Fruit fly (Drosophila melanogaster) whole organism, embryonic: ENCODE measurements around the gene CG18662.
A peak's percentile ranks its signal among the peaks of the same experiment; 100 is the strongest.

Source experiments
- Adf1 ChIP-seq: fragments of 200-800 bp; sonication (Bioruptor generic); IDR thresholded peaks from 2 replicates; pipeline ENCODE4 v1.3.6; 2022; ENCODE audit warnings: missing biosample characterization, missing genetic modification characterization
- Aef1 ChIP-seq: fragments of 200-800 bp; sonication (Bioruptor generic); IDR thresholded peaks from 3 replicates; pipeline ENCODE4 v1.3.6; 2022; ENCODE audit warnings: missing biosample characterization, missing genetic modification characterization
- Bdp1 ChIP-seq: fragments of 200-800 bp; sonication (Bioruptor generic); optimal IDR thresholded peaks from 3 replicates; lab custom pipeline; 2016; ENCODE audit warnings: missing biosample characterization, missing genetic modification characterization
- Bteb2 ChIP-seq: fragments of 200-800 bp; sonication (Bioruptor generic); optimal IDR thresholded peaks from 2 replicates; lab custom pipeline; 2016; ENCODE audit warnings: missing biosample characterization, missing genetic modification characterization
- CG10209 ChIP-seq: fragments of 200-800 bp; sonication (Bioruptor generic); optimal IDR thresholded peaks from 3 replicates; lab custom pipeline; 2017; ENCODE audit warnings: missing biosample characterization, mild to moderate bottlenecking, missing genetic modification characterization, missing genetic modification reagents
- CG1024 ChIP-seq: fragments of 200-800 bp; sonication (Bioruptor generic); IDR thresholded peaks from 2 replicates; pipeline ENCODE4 v1.3.6; 2022; ENCODE audit warnings: missing biosample characterization, missing genetic modification characterization
- CG10274 ChIP-seq: fragments of 200-800 bp; sonication (Bioruptor generic); optimal IDR thresholded peaks from 3 replicates; lab custom pipeline; 2017; ENCODE audit warnings: missing biosample characterization, mild to moderate bottlenecking, missing genetic modification characterization
- CG10565 ChIP-seq: fragments of 200-800 bp; sonication (Bioruptor generic); optimal IDR thresholded peaks from 3 replicates; lab custom pipeline; 2016; ENCODE audit warnings: missing biosample characterization, mild to moderate bottlenecking, missing genetic modification characterization
- CG10959 ChIP-seq: fragments of 200-800 bp; sonication (Bioruptor generic); IDR thresholded peaks from 2 replicates; pipeline ENCODE4 v1.3.6; 2022; ENCODE audit warnings: missing biosample characterization, missing genetic modification characterization
- CG11093 ChIP-seq: fragments of 200-800 bp; sonication (Bioruptor generic); IDR thresholded peaks from 3 replicates; pipeline ENCODE4 v1.3.6; 2022; ENCODE audit warnings: missing biosample characterization, missing genetic modification characterization
- CG12391 ChIP-seq: fragments of 200-800 bp; sonication (Bioruptor generic); optimal IDR thresholded peaks from 3 replicates; lab custom pipeline; 2018; ENCODE audit warnings: missing biosample characterization, mild to moderate bottlenecking, missing genetic modification characterization, moderate library complexity
- CG14014 ChIP-seq: fragments of 200-800 bp; sonication (Bioruptor generic); IDR thresholded peaks from 2 replicates; pipeline ENCODE4 v1.3.6; 2022; ENCODE audit warnings: missing biosample characterization, missing genetic modification characterization
- CG14441 ChIP-seq: fragments of 200-800 bp; sonication (Bioruptor generic); IDR thresholded peaks from 2 replicates; pipeline ENCODE4 v1.3.6; 2022; ENCODE audit warnings: missing biosample characterization, missing genetic modification characterization
- CG14667 ChIP-seq: fragments of 200-800 bp; sonication (Bioruptor generic); IDR thresholded peaks from 2 replicates; pipeline ENCODE4 v1.3.6; 2022; ENCODE audit warnings: missing biosample characterization, missing genetic modification characterization
- CG15011 ChIP-seq: fragments of 200-800 bp; sonication (Bioruptor generic); optimal IDR thresholded peaks from 3 replicates; lab custom pipeline; 2018; ENCODE audit warnings: missing biosample characterization, mild to moderate bottlenecking, missing genetic modification characterization
- CG1602 ChIP-seq: fragments of 200-800 bp; sonication (Bioruptor generic); optimal IDR thresholded peaks from 3 replicates; lab custom pipeline; 2016; ENCODE audit warnings: missing biosample characterization, missing genetic modification characterization
- CG17385 ChIP-seq: fragments of 200-800 bp; sonication (Bioruptor generic); optimal IDR thresholded peaks from 3 replicates; lab custom pipeline; 2018; ENCODE audit warnings: missing biosample characterization, mild to moderate bottlenecking, missing genetic modification characterization
- CG18262 ChIP-seq: fragments of 200-800 bp; optimal IDR thresholded peaks from 3 replicates; lab custom pipeline; 2019; ENCODE audit warnings: missing biosample characterization, mild to moderate bottlenecking, missing genetic modification characterization, moderate library complexity
- CG30403 ChIP-seq: fragments of 200-800 bp; sonication (Bioruptor generic); optimal IDR thresholded peaks from 3 replicates; lab custom pipeline; 2016; ENCODE audit warnings: missing biosample characterization, missing genetic modification characterization
- CG3065 ChIP-seq: fragments of 200-800 bp; sonication (Bioruptor generic); optimal IDR thresholded peaks from 2 replicates; lab custom pipeline; 2016; ENCODE audit warnings: missing biosample characterization, missing genetic modification characterization
- CG4328 ChIP-seq: fragments of 200-800 bp; sonication (Bioruptor generic); optimal IDR thresholded peaks from 3 replicates; lab custom pipeline; 2017; ENCODE audit warnings: missing biosample characterization, missing genetic modification reagents, missing genetic modification characterization
- CG4404 ChIP-seq: fragments of 200-800 bp; sonication (Bioruptor generic); IDR thresholded peaks from 2 replicates; pipeline ENCODE4 v1.3.6; 2022; ENCODE audit warnings: missing biosample characterization, missing genetic modification characterization
- CG7786 ChIP-seq: fragments of 200-800 bp; sonication (Bioruptor generic); optimal IDR thresholded peaks from 2 replicates; lab custom pipeline; 2016; ENCODE audit warnings: missing biosample characterization, missing genetic modification characterization
- CG7928 ChIP-seq: fragments of 200-800 bp; sonication (Bioruptor generic); optimal IDR thresholded peaks from 2 replicates; lab custom pipeline; 2017; ENCODE audit warnings: missing biosample characterization, mild to moderate bottlenecking, missing genetic modification characterization
- CG7963 ChIP-seq: fragments of 200-800 bp; sonication (Bioruptor generic); IDR thresholded peaks from 3 replicates; pipeline ENCODE4 v1.3.6; 2022; ENCODE audit warnings: missing biosample characterization, missing genetic modification characterization; ENCODE audit not compliant: partially characterized antibody
- CG7987 ChIP-seq: fragments of 200-800 bp; sonication (Bioruptor generic); optimal IDR thresholded peaks from 2 replicates; lab custom pipeline; 2018; ENCODE audit warnings: missing biosample characterization, mild to moderate bottlenecking, missing genetic modification characterization, moderate library complexity
- CG8290 ChIP-seq, 3 experiments: fragments of 200-800 bp; sonication (Bioruptor generic); optimal IDR thresholded peaks; 2 replicates each; lab custom pipeline; 2016 to 2019; ENCODE audit warnings: missing biosample characterization in 3 of 3, missing genetic modification characterization in 3 of 3, mild to moderate bottlenecking in 2 of 3, moderate library complexity in 1 of 3
- CG9437 ChIP-seq: fragments of 200-800 bp; sonication (Bioruptor generic); optimal IDR thresholded peaks from 2 replicates; lab custom pipeline; 2018; ENCODE audit warnings: missing biosample characterization, mild to moderate bottlenecking, missing genetic modification characterization
- CG9932 ChIP-seq: fragments of 200-800 bp; sonication (Bioruptor generic); IDR thresholded peaks from 2 replicates; pipeline ENCODE4 v1.3.6; 2022; ENCODE audit warnings: missing biosample characterization, missing genetic modification characterization
- D19B ChIP-seq: fragments of 200-800 bp; sonication (Bioruptor generic); optimal IDR thresholded peaks from 2 replicates; lab custom pipeline; 2017; ENCODE audit warnings: missing biosample characterization, mild to moderate bottlenecking, missing genetic modification characterization
- Doc2 ChIP-seq: fragments of 200-800 bp; sonication (Bioruptor generic); IDR thresholded peaks from 2 replicates; pipeline ENCODE4 v1.3.6; 2022; ENCODE audit warnings: missing biosample characterization, missing genetic modification characterization
- Fer1 ChIP-seq: fragments of 200-800 bp; sonication (Bioruptor generic); optimal IDR thresholded peaks from 2 replicates; lab custom pipeline; 2017; ENCODE audit warnings: missing biosample characterization, mild to moderate bottlenecking, missing genetic modification characterization
- Lpt ChIP-seq: fragments of >200 bp; optimal IDR thresholded peaks from 2 replicates; lab custom pipeline; 2018; ENCODE audit warnings: missing biosample characterization, missing genetic modification characterization
- Mrtf ChIP-seq: fragments of 200-800 bp; sonication (Bioruptor generic); IDR thresholded peaks from 3 replicates; pipeline ENCODE4 v1.3.6; 2022; ENCODE audit warnings: missing biosample characterization, missing genetic modification characterization
- Myb ChIP-seq: fragments of 200-800 bp; sonication (Bioruptor generic); optimal IDR thresholded peaks from 2 replicates; lab custom pipeline; 2016; ENCODE audit warnings: missing biosample characterization, missing genetic modification characterization
- Side ChIP-seq: fragments of 200-800 bp; sonication (Bioruptor generic); optimal IDR thresholded peaks from 2 replicates; lab custom pipeline; 2016; ENCODE audit warnings: missing biosample characterization, missing genetic modification characterization
- Trl ChIP-seq, 3 experiments: fragments of >200 bp in 2 of 3; fragments of 200-800 bp in 1 of 3; sonication (Bioruptor generic) in 1 of 3; optimal IDR thresholded peaks; 2 replicates in 1 of 3; 3 replicates in 2 of 3; lab custom pipeline; 2016 to 2017; ENCODE audit warnings: missing biosample characterization in 1 of 3, missing genetic modification characterization in 1 of 3
- ara ChIP-seq: fragments of 200-800 bp; sonication (Bioruptor generic); IDR thresholded peaks from 2 replicates; pipeline ENCODE4 v1.3.6; 2022; ENCODE audit warnings: missing biosample characterization, missing genetic modification characterization
- chn ChIP-seq: fragments of 200-800 bp; sonication (Bioruptor generic); optimal IDR thresholded peaks from 2 replicates; lab custom pipeline; 2016; ENCODE audit warnings: missing biosample characterization, missing genetic modification characterization
- corto ChIP-seq: fragments of 200-800 bp; sonication (Bioruptor generic); optimal IDR thresholded peaks from 2 replicates; lab custom pipeline; 2016; ENCODE audit warnings: missing biosample characterization, mild to moderate bottlenecking, missing genetic modification characterization, moderate library complexity
- crc ChIP-seq: fragments of 200-800 bp; sonication (Bioruptor generic); optimal IDR thresholded peaks from 2 replicates; lab custom pipeline; 2016; ENCODE audit warnings: missing biosample characterization, missing genetic modification characterization
- disco-r ChIP-seq: fragments of 200-800 bp; sonication (Bioruptor generic); optimal IDR thresholded peaks from 2 replicates; lab custom pipeline; 2016; ENCODE audit warnings: missing biosample characterization, missing genetic modification characterization
- ftz-f1 ChIP-seq: fragments of 200-800 bp; sonication (Bioruptor generic); optimal IDR thresholded peaks from 2 replicates; lab custom pipeline; 2016; ENCODE audit warnings: missing biosample characterization, missing genetic modification characterization
- gem ChIP-seq: fragments of 200-800 bp; sonication (Bioruptor generic); optimal IDR thresholded peaks from 2 replicates; lab custom pipeline; 2019; ENCODE audit warnings: missing biosample characterization, mild to moderate bottlenecking, missing genetic modification characterization, moderate library complexity
- gfzf ChIP-seq: fragments of 200-800 bp; sonication (Bioruptor generic); optimal IDR thresholded peaks from 2 replicates; lab custom pipeline; 2016; ENCODE audit warnings: missing biosample characterization, mild to moderate bottlenecking, missing genetic modification characterization, moderate library complexity
- jing ChIP-seq: fragments of 200-800 bp; sonication (Bioruptor generic); optimal IDR thresholded peaks from 2 replicates; lab custom pipeline; 2018; ENCODE audit warnings: missing biosample characterization, mild to moderate bottlenecking, missing genetic modification characterization
- nerfin-1 ChIP-seq: fragments of 200-800 bp; sonication (Bioruptor generic); optimal IDR thresholded peaks from 3 replicates; lab custom pipeline; 2019; ENCODE audit warnings: missing biosample characterization, mild to moderate bottlenecking, missing genetic modification characterization, moderate library complexity
- nmo ChIP-seq: fragments of 200-800 bp; sonication (Bioruptor generic); optimal IDR thresholded peaks from 2 replicates; lab custom pipeline; 2018; ENCODE audit warnings: missing biosample characterization, mild to moderate bottlenecking, missing genetic modification characterization, moderate library complexity
- pzg ChIP-seq: fragments of 200-800 bp; sonication (Bioruptor generic); optimal IDR thresholded peaks from 3 replicates; lab custom pipeline; 2018; ENCODE audit warnings: missing biosample characterization, mild to moderate bottlenecking, missing genetic modification characterization, moderate library complexity
- wek ChIP-seq: fragments of 200-800 bp; sonication (Bioruptor generic); optimal IDR thresholded peaks from 3 replicates; lab custom pipeline; 2018; ENCODE audit warnings: missing biosample characterization, mild to moderate bottlenecking, missing genetic modification characterization, moderate library complexity

The CG18662 gene

DNA sequence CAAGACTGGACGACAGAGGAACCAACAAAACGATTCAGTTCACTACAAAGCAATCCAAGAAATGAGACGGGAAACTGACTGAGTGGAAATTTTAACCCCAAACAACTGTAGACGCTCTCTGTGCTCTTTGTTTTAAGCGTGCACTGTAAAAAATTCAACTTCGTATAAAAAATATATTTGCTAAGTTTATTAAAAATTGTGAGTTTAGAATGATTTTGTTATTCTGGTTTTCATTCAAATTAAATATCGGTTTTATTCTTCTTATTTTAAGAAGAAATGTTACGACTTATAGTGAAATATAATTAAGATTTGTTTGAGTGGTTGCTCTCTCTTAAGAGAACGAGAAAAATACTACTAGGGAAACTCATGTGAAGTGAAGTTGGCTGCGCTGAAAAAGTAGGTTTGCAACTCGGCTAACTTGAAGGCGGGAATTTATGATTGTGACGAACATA lies 22.4 kb upstream of the CG18662 start (continued):
- TF ChIP-seq CG9932 (peak; percentile 96), Myb (peak; percentile 66), gfzf (GFP tag; lab: Kevin White, UChicago) (peak; percentile 33), Bteb2 (peak; percentile 94), Trl (optimal IDR thresholded peaks at IDR 0.05; lab: Kevin White, UChicago) (peak; percentile 84 to 97), Trl (GFP tag; optimal IDR thresholded peaks at IDR 0.05; lab: Kevin White, UChicago) (peak; percentile 97), CG11093 (GFP tag; lab: Robert Waterston, UW) (peak; percentile 95), CG10209 (GFP tag; lab: Kevin White, UChicago) (peak; percentile 95), Bdp1 (GFP tag; lab: Kevin White, UChicago) (peak; percentile 79), CG30403 (GFP tag; lab: Kevin White, UChicago) (peak; percentile 96), Mrtf (GFP tag; lab: Robert Waterston, UW) (peak; percentile 93), nmo (GFP tag; lab: Kevin White, UChicago) (peak; percentile 94), CG10959 (GFP tag; lab: Robert Waterston, UW) (peak; percentile 98), nerfin-1 (tag; lab: Kevin White, UChicago) (peak; percentile 86), CG7963 (GFP tag; lab: Robert Waterston, UW) (no peak), wek (GFP tag; lab: Kevin White, UChicago) (peak; percentile 70), chn (GFP tag; lab: Kevin White, UChicago) (peak; percentile 93), CG18262 (tag; lab: Kevin White, UChicago) (peak; percentile 97), CG12391 (tag; lab: Kevin White, UChicago) (peak; percentile 98), CG1024 (GFP tag; lab: Robert Waterston, UW) (peak; percentile 94), CG17385 (GFP tag; lab: Kevin White, UChicago) (peak; percentile 86), CG4404 (peak; percentile 94), ara (GFP tag; lab: Robert Waterston, UW) (peak; percentile 97), crc (GFP tag; lab: Kevin White, UChicago) (peak; percentile 93), Lpt (GFP tag; lab: Kevin White, UChicago) (no peak), CG14667 (GFP tag; lab: Robert Waterston, UW) (peak; percentile 96), disco-r (GFP tag; lab: Kevin White, UChicago) (peak; percentile 68), CG1602 (GFP tag; lab: Kevin White, UChicago) (peak; percentile 94), CG7786 (GFP tag; lab: Kevin White, UChicago) (peak; percentile 89), pzg (GFP tag; lab: Kevin White, UChicago) (peak; percentile 56), CG4328 (peak; percentile 66), Aef1 (GFP tag; lab: Robert Waterston, UW) (peak; percentile 98), CG7987 (GFP tag; lab: Kevin White, UChicago) (peak; percentile 91), D19B (peak; percentile 56), CG8290 (GFP tag; optimal IDR thresholded peaks at IDR 0.05; lab: Kevin White, UChicago) (peak; percentile 97), CG8290 (tag; optimal IDR thresholded peaks at IDR 0.05; lab: Kevin White, UChicago) (peak; percentile 74 to 89), Side (GFP tag; lab: Kevin White, UChicago) (peak; percentile 96), CG3065 (GFP tag; lab: Kevin White, UChicago) (peak; percentile 85), Fer1 (GFP tag; lab: Kevin White, UChicago) (peak; percentile 87), CG15011 (GFP tag; lab: Kevin White, UChicago) (peak; percentile 83), gem (tag; lab: Kevin White, UChicago) (peak; percentile 98), Adf1 (GFP tag; lab: Robert Waterston, UW) (peak; percentile 79), ftz-f1 (GFP tag; lab: Kevin White, UChicago) (peak; percentile 59), CG14014 (peak; percentile 96), Doc2 (GFP tag; lab: Robert Waterston, UW) (peak; percentile 85), CG9437 (GFP tag; lab: Kevin White, UChicago) (peak; percentile 78), CG10565 (peak; percentile 34), corto (GFP tag; lab: Kevin White, UChicago) (no peak), CG10274 (GFP tag; lab: Kevin White, UChicago) (peak; percentile 44), CG14441 (GFP tag; lab: Robert Waterston, UW) (peak; percentile 97), jing (GFP tag; lab: Kevin White, UChicago) (peak; percentile 91), CG7928 (GFP tag; lab: Kevin White, UChicago) (peak; percentile 41)
